Worm (Caenorhabditis elegans): ENCODE results near the gene F43G6.4.

DNA sequence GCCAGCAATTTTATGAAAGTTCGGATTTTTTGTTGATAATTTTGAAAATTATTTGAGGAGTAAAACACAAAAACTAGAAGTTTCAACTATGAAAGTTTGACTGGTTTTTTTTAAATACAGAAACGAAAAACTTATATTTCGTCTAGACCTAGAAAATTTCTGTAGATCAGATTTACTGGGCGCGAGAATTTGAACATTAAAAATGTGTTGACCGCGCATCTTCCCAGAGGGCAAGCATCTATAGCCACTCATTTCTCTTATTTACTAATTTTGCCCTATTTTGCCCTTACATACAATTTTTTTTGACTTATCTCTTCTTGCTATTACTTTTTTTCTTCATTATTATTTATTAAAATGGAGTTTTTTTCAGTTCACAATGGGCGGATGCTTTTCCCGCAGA is 18.4 kb downstream of the F43G6.4 start, which contains the start of gene F43G6.10:
- no peak for TF ChIP-seq ceh-63 (GFP tag; optimal IDR thresholded peaks at IDR 0.05)
- no peak for TF ChIP-seq lsy-2 (tag; optimal IDR thresholded peaks at IDR 0.05)
- no peak for TF ChIP-seq pag-3 (tag; optimal IDR thresholded peaks at IDR 0.05; ENCODE audit: borderline replicate concordance, insufficient read depth)
- no peak for TF ChIP-seq nhr-237 (tag; optimal IDR thresholded peaks at IDR 0.05)
- no peak for TF ChIP-seq unc-130 (tag; optimal IDR thresholded peaks at IDR 0.05)
- no peak for TF ChIP-seq zip-4 (GFP tag; optimal IDR thresholded peaks at IDR 0.05)

Data from whole organism, L1 larva.